Fruit fly (Drosophila melanogaster) whole organism, wandering third instar larva: Measurements from ENCODE around the gene gry.

Experiments
- Abd-B ChIP-seq: fragments of >200 bp; optimal IDR thresholded peaks from 2 replicates; lab custom pipeline; 2017; ENCODE audit warnings: missing biosample characterization, missing genetic modification characterization
- CG32264 ChIP-seq: fragments of 200-800 bp; sonication (Bioruptor generic); optimal IDR thresholded peaks from 2 replicates; lab custom pipeline; 2016; ENCODE audit warnings: missing biosample characterization, missing genetic modification characterization
- CG9705 ChIP-seq: fragments of 200-800 bp; sonication (Bioruptor generic); optimal IDR thresholded peaks from 2 replicates; lab custom pipeline; 2018; ENCODE audit warnings: missing biosample characterization, mild to moderate bottlenecking, missing genetic modification characterization
- CrebA ChIP-seq: fragments of 200-800 bp; sonication (Bioruptor generic); optimal IDR thresholded peaks from 2 replicates; lab custom pipeline; 2016; ENCODE audit warnings: missing biosample characterization, mild to moderate bottlenecking, missing genetic modification characterization, borderline replicate concordance
- Dfd ChIP-seq: fragments of >200 bp; optimal IDR thresholded peaks from 2 replicates; lab custom pipeline; 2017; ENCODE audit warnings: missing biosample characterization, missing genetic modification characterization
- Dif ChIP-seq: fragments of 200-275, 200-300 bp; sonication (Bioruptor generic); optimal IDR thresholded peaks from 2 replicates; lab custom pipeline; 2018; ENCODE audit warnings: missing biosample characterization, missing genetic modification characterization; ENCODE audit not compliant: partially characterized antibody
- GATAd ChIP-seq: sonication (Bioruptor generic); optimal IDR thresholded peaks from 2 replicates; lab custom pipeline; 2016; ENCODE audit warnings: missing biosample characterization, missing genetic modification characterization
- HLH106 ChIP-seq: fragments of 200-800 bp; optimal IDR thresholded peaks from 3 replicates; lab custom pipeline; 2019; ENCODE audit warnings: missing biosample characterization, mild to moderate bottlenecking, missing genetic modification characterization, moderate library complexity
- Hnf4 ChIP-seq: fragments of 200-800 bp; sonication (Bioruptor generic); optimal IDR thresholded peaks from 2 replicates; lab custom pipeline; 2016; ENCODE audit warnings: missing biosample characterization, mild to moderate bottlenecking, missing genetic modification characterization
- Hr78 ChIP-seq: fragments of >200 bp; optimal IDR thresholded peaks from 2 replicates; lab custom pipeline; 2017; ENCODE audit warnings: missing biosample characterization, missing genetic modification characterization
- Hr83 ChIP-seq: fragments of 200-300 bp; sonication (Bioruptor generic); optimal IDR thresholded peaks from 2 replicates; lab custom pipeline; 2016; ENCODE audit warnings: missing biosample characterization, mild to moderate bottlenecking, missing genetic modification characterization, moderate library complexity; ENCODE audit not compliant: poor library complexity, severe bottlenecking
- Jra ChIP-seq: sonication (Bioruptor generic); optimal IDR thresholded peaks from 2 replicates; lab custom pipeline; 2016; ENCODE audit warnings: missing biosample characterization, missing genetic modification characterization
- Mio ChIP-seq: sonication (Bioruptor generic); optimal IDR thresholded peaks from 2 replicates; lab custom pipeline; 2016; ENCODE audit warnings: missing biosample characterization, missing genetic modification characterization
- Myc ChIP-seq: fragments of >200 bp; optimal IDR thresholded peaks from 2 replicates; lab custom pipeline; 2017
- N ChIP-seq: fragments of >200 bp; optimal IDR thresholded peaks from 2 replicates; lab custom pipeline; 2018; ENCODE audit warnings: missing biosample characterization, missing external identifiers, missing genetic modification characterization
- OdsH ChIP-seq: fragments of 200-800 bp; sonication (Bioruptor generic); optimal IDR thresholded peaks from 2 replicates; lab custom pipeline; 2016; ENCODE audit warnings: missing biosample characterization, mild to moderate bottlenecking, missing genetic modification characterization
- Rel ChIP-seq, 2 experiments: fragments of 200-800 bp; sonication (Bioruptor generic) in 1 of 2; optimal IDR thresholded peaks; 2 replicates in 1 of 2; 3 replicates in 1 of 2; lab custom pipeline; 2016 to 2019; ENCODE audit warnings: mild to moderate bottlenecking in 2 of 2, missing biosample characterization in 2 of 2, missing genetic modification characterization in 2 of 2, moderate library complexity in 1 of 2
- Sp1 ChIP-seq: fragments of 200-800 bp; sonication (Bioruptor generic); optimal IDR thresholded peaks from 3 replicates; lab custom pipeline; 2019; ENCODE audit warnings: missing biosample characterization, mild to moderate bottlenecking, missing genetic modification characterization, moderate library complexity
- Vsx2 ChIP-seq: fragments of 200-300, 225-300 bp; sonication (Bioruptor generic); optimal IDR thresholded peaks from 2 replicates; lab custom pipeline; 2018; ENCODE audit warnings: missing biosample characterization, missing genetic modification characterization; ENCODE audit not compliant: partially characterized antibody
- br ChIP-seq: fragments of 200-800 bp; sonication (Bioruptor generic); optimal IDR thresholded peaks from 2 replicates; lab custom pipeline; 2016; ENCODE audit warnings: missing biosample characterization, missing genetic modification characterization
- brk ChIP-seq: fragments of 200-800 bp; sonication (Bioruptor generic); optimal IDR thresholded peaks from 2 replicates; lab custom pipeline; 2016; ENCODE audit warnings: missing biosample characterization, mild to moderate bottlenecking, missing genetic modification characterization
- dl ChIP-seq, 2 experiments: fragments of 175-275, 200-275 bp in 1 of 2; fragments of 200-275 bp in 1 of 2; sonication (Bioruptor generic); optimal IDR thresholded peaks; lab custom pipeline; 2018; ENCODE audit warnings: mild to moderate bottlenecking in 2 of 2, missing biosample characterization in 2 of 2, missing genetic modification characterization in 2 of 2, moderate library complexity in 2 of 2; ENCODE audit not compliant: partially characterized antibody in 2 of 2, insufficient read depth in 1 of 2
- dmrt93B ChIP-seq: fragments of 200-800 bp; sonication (Bioruptor generic); optimal IDR thresholded peaks from 2 replicates; lab custom pipeline; 2018; ENCODE audit warnings: missing biosample characterization, mild to moderate bottlenecking, missing genetic modification characterization
- dsf ChIP-seq: sonication (Bioruptor generic); optimal IDR thresholded peaks from 2 replicates; lab custom pipeline; 2016; ENCODE audit warnings: missing biosample characterization, missing genetic modification characterization, borderline replicate concordance
- ey ChIP-seq: fragments of 200-800 bp; sonication (Bioruptor generic); optimal IDR thresholded peaks from 2 replicates; lab custom pipeline; 2016; ENCODE audit warnings: missing biosample characterization, missing genetic modification characterization
- foxo ChIP-seq, 2 experiments: fragments of 200-800 bp; sonication (Bioruptor generic); optimal IDR thresholded peaks; 2 replicates in 1 of 2; 3 replicates in 1 of 2; lab custom pipeline; 2016 to 2017; ENCODE audit warnings: missing biosample characterization in 2 of 2, missing genetic modification characterization in 2 of 2
- fru ChIP-seq: fragments of 200-800 bp; sonication (Bioruptor generic); optimal IDR thresholded peaks from 3 replicates; lab custom pipeline; 2016; ENCODE audit warnings: missing biosample characterization, mild to moderate bottlenecking, missing genetic modification characterization
- h ChIP-seq: fragments of 200-800 bp; sonication (Bioruptor generic); optimal IDR thresholded peaks from 3 replicates; lab custom pipeline; 2016; ENCODE audit warnings: missing biosample characterization, mild to moderate bottlenecking, missing genetic modification characterization
- jim ChIP-seq: fragments of 175-275, 200-325 bp; sonication (Bioruptor generic); optimal IDR thresholded peaks from 2 replicates; lab custom pipeline; 2016; ENCODE audit warnings: missing biosample characterization, mild to moderate bottlenecking, missing genetic modification characterization
- lola ChIP-seq: fragments of >200 bp; optimal IDR thresholded peaks from 2 replicates; lab custom pipeline; 2017; ENCODE audit warnings: missing biosample characterization, missing genetic modification characterization
- pan ChIP-seq: fragments of >200 bp; optimal IDR thresholded peaks from 2 replicates; lab custom pipeline; 2017
- psq ChIP-seq: fragments of 200-800 bp; sonication (Bioruptor generic); optimal IDR thresholded peaks from 3 replicates; lab custom pipeline; 2017; ENCODE audit warnings: missing biosample characterization, mild to moderate bottlenecking, missing genetic modification characterization, moderate library complexity
- rgr ChIP-seq: fragments of 200-800 bp; sonication (Bioruptor generic); optimal IDR thresholded peaks from 3 replicates; lab custom pipeline; 2016; ENCODE audit warnings: missing biosample characterization, mild to moderate bottlenecking, missing genetic modification characterization
- sage ChIP-seq: fragments of 200-800 bp; sonication (Bioruptor generic); optimal IDR thresholded peaks from 2 replicates; lab custom pipeline; 2016; ENCODE audit warnings: missing biosample characterization, mild to moderate bottlenecking, missing genetic modification characterization
- sv ChIP-seq: fragments of 200-800 bp; sonication (Bioruptor generic); optimal IDR thresholded peaks from 3 replicates; lab custom pipeline; 2016; ENCODE audit warnings: missing biosample characterization, missing genetic modification characterization
- tai ChIP-seq: sonication (Bioruptor generic); optimal IDR thresholded peaks from 2 replicates; lab custom pipeline; 2016; ENCODE audit warnings: missing biosample characterization, missing genetic modification characterization
- usp ChIP-seq: fragments of >200 bp; optimal IDR thresholded peaks from 2 replicates; lab custom pipeline; 2017; ENCODE audit warnings: missing biosample characterization, missing genetic modification characterization
- woc ChIP-seq: sonication (Bioruptor generic); optimal IDR thresholded peaks from 2 replicates; lab custom pipeline; 2016; ENCODE audit warnings: missing biosample characterization, mild to moderate bottlenecking, missing genetic modification characterization

Gene gry

DNA sequence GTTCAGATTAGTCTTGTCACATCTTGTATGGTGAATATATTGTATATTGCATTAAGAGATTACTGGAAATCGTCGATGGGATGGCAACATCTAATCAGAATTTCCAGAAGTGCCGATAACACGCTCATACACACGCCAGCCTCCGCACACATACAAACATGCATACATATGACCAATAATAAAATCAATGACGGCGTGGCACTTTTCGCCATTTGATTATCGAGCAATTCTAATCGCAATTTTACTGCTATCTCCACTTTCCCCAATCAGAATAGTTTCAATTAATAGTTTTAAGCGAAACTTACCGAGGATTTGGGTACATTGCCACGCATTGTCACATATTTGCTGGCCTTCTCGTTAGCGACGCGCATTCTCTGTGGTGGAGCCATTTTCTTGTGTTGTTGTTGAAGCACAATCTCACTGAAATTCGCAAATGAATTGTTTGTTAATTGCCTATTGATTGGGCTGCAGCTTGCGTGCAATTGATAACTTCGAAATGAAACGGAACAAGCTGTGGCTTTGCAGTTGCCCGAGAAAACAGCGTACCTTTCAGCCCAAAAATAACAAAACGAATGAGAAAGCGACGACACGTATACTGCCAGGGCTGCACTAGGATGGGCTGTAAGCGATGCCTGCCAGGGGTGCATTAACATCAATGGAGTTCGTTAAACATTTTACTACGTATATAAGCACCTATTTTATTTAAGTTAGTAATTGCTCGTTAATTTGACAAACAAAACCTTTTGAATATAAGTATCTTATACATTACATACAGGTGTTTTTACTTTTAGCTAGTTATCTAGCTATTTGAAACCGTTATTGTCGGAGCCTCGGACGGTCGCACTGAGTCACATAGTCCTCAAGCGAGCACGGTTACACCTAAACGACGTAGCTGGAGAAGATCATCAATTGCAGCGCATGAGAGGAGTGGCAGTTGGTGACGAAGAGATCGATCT, at the start of gene gry, which contains the start of gene CG32276:
Gene gry, plus strand, starts transcription at position 644 of the 956 bp plus-strand sequence.
Gene CG32276, minus strand, starts transcription at position 601 of the 956 bp plus-strand sequence.
- TF ChIP-seq Hnf4 (GFP tag; lab: Kevin White, UChicago) = no peak
- no peak for TF ChIP-seq usp (GFP tag; lab: Kevin White, UChicago)
- TF ChIP-seq Myc (lab: Kevin White, UChicago) = peak; percentile 83
- peak; percentile 80 for TF ChIP-seq Sp1 (GFP tag; lab: Kevin White, UChicago)
- TF ChIP-seq Mio (GFP tag; lab: Kevin White, UChicago) = no peak
- peak; percentile 88 for TF ChIP-seq woc (GFP tag; lab: Kevin White, UChicago)
- peak; percentile 63 for TF ChIP-seq CG9705 (GFP tag; lab: Kevin White, UChicago)
- no peak for TF ChIP-seq dl (GFP tag; optimal IDR thresholded peaks at IDR 0.05; lab: Kevin White, UChicago; ENCODE audit: insufficient read depth in 1 of 2, partially characterized antibody in 2 of 2)
- TF ChIP-seq lola (GFP tag; lab: Kevin White, UChicago) = no peak
- TF ChIP-seq brk (GFP tag; lab: Kevin White, UChicago) = no peak
- TF ChIP-seq sv = peak; percentile 69
- TF ChIP-seq Rel (GFP tag; optimal IDR thresholded peaks at IDR 0.05; lab: Kevin White, UChicago) = no peak
- TF ChIP-seq Rel (tag; optimal IDR thresholded peaks at IDR 0.05; lab: Kevin White, UChicago) = peak; percentile 73
- peak; percentile 76 for TF ChIP-seq ey (GFP tag; lab: Kevin White, UChicago)
- TF ChIP-seq dmrt93B (GFP tag; lab: Kevin White, UChicago) = no peak
- TF ChIP-seq Abd-B = no peak
- TF ChIP-seq dsf (GFP tag; lab: Kevin White, UChicago) = no peak
- peak; percentile 18 for TF ChIP-seq CG32264
- TF ChIP-seq rgr = peak; percentile 87
- no peak for TF ChIP-seq Jra (GFP tag; lab: Kevin White, UChicago)
- peak; percentile 75 for TF ChIP-seq OdsH (GFP tag; lab: Kevin White, UChicago)
- peak; percentile 81 for TF ChIP-seq br (GFP tag; lab: Kevin White, UChicago)
- TF ChIP-seq tai = no peak
- TF ChIP-seq Dif (GFP tag; lab: Kevin White, UChicago) = no peak
- no peak for TF ChIP-seq N (GFP tag; lab: Kevin White, UChicago)
- TF ChIP-seq pan = no peak
- peak; percentile 90 for TF ChIP-seq h
- TF ChIP-seq Hr83 (GFP tag; lab: Kevin White, UChicago) = peak; percentile 57
- peak; percentile 97 for TF ChIP-seq CrebA (GFP tag; lab: Kevin White, UChicago)
- peak in 1 of 2 experiments; percentile 90 for TF ChIP-seq foxo (GFP tag; optimal IDR thresholded peaks at IDR 0.05; lab: Kevin White, UChicago)
- peak; percentile 79 for TF ChIP-seq HLH106 (tag; lab: Kevin White, UChicago)
- TF ChIP-seq GATAd (GFP tag; lab: Kevin White, UChicago) = no peak
- peak; percentile 62 for TF ChIP-seq psq (GFP tag; lab: Kevin White, UChicago)
- TF ChIP-seq fru (GFP tag; lab: Kevin White, UChicago) = peak; percentile 89
- no peak for TF ChIP-seq sage
- peak; percentile 90 for TF ChIP-seq jim
- no peak for TF ChIP-seq Dfd (GFP tag; lab: Kevin White, UChicago)
- no peak for TF ChIP-seq Hr78 (GFP tag; lab: Kevin White, UChicago)
- TF ChIP-seq Vsx2 = no peak

- TF ChIP-seq Dfd (GFP tag; lab: Kevin White, UChicago) = peak; percentile 92
- TF ChIP-seq usp (GFP tag; lab: Kevin White, UChicago) = no peak
Measured at dm6 chr3L:3150376-3150775, 48.5 kb upstream of the gry start.
